Fruit fly (Drosophila melanogaster): ENCODE data around the gene Nuf2.

The Nuf2 gene

dm6 chr2L:7090922-7091321 is 25.3 kb upstream of the Nuf2 start (continued):
- 0 out of 2 replicates have a peak, but pooled peaks have one; percentile 16 for TF ChIP-seq peb (GFP tag; IDR thresholded peaks at IDR 0.05)
- peak; percentile 5 for TF ChIP-seq bcd (GFP tag; optimal IDR thresholded peaks at IDR 0.05)
- peak; percentile 44; the same call in 1 of the 2 replicates for TF ChIP-seq Ptx1 (GFP tag; IDR thresholded peaks at IDR 0.05)
- TF ChIP-seq CG33213 (GFP tag; optimal IDR thresholded peaks at IDR 0.05): no peak
- peak; percentile 20 for TF ChIP-seq CG18262 (tag; optimal IDR thresholded peaks at IDR 0.05)
- no peak for TF ChIP-seq Poxn (GFP tag; IDR thresholded peaks at IDR 0.05)
- TF ChIP-seq CG6654 (GFP tag; optimal IDR thresholded peaks at IDR 0.05): no peak
- peak; percentile 49; the same call in 1 of the 2 replicates for TF ChIP-seq ranshi (GFP tag; IDR thresholded peaks at IDR 0.05)
- no peak for TF ChIP-seq CG12744 (GFP tag; optimal IDR thresholded peaks at IDR 0.05)
- TF ChIP-seq tx (GFP tag; optimal IDR thresholded peaks at IDR 0.05): no peak
- no peak for TF ChIP-seq CG7786 (GFP tag; optimal IDR thresholded peaks at IDR 0.05)
- TF ChIP-seq BEAF-32 (GFP tag; optimal IDR thresholded peaks at IDR 0.05): no peak
- peak; percentile 33; the same call in 1 of the 2 replicates for TF ChIP-seq ara (GFP tag; IDR thresholded peaks at IDR 0.05)
- TF ChIP-seq Bdp1 (GFP tag; optimal IDR thresholded peaks at IDR 0.05): no peak
- no peak for TF ChIP-seq ab (GFP tag; optimal IDR thresholded peaks at IDR 0.05)
- peak; percentile 44 for TF ChIP-seq CG7839 (tag; optimal IDR thresholded peaks at IDR 0.05)
- no peak for TF ChIP-seq CG6854 (GFP tag; optimal IDR thresholded peaks at IDR 0.05)
- TF ChIP-seq unpg (GFP tag; optimal IDR thresholded peaks at IDR 0.05): peak; percentile 47
- TF ChIP-seq CG4424 (GFP tag; optimal IDR thresholded peaks at IDR 0.05): no peak
- TF ChIP-seq Six4 (GFP tag; optimal IDR thresholded peaks at IDR 0.05): no peak
- TF ChIP-seq CG11696 (GFP tag; IDR thresholded peaks at IDR 0.05): peak; percentile 69
- TF ChIP-seq lov (optimal IDR thresholded peaks at IDR 0.05): no peak
- no peak for TF ChIP-seq lov (GFP tag; IDR thresholded peaks at IDR 0.05)
- no peak for TF ChIP-seq ap (GFP tag; IDR thresholded peaks at IDR 0.05)
- no peak for TF ChIP-seq stc (GFP tag; IDR thresholded peaks at IDR 0.05)
- no peak for TF ChIP-seq Mrtf (GFP tag; IDR thresholded peaks at IDR 0.05)
- no peak for TF ChIP-seq CG2120 (GFP tag; optimal IDR thresholded peaks at IDR 0.05)
- TF ChIP-seq cwo (GFP tag; optimal IDR thresholded peaks at IDR 0.05): no peak
- no peak for TF ChIP-seq Ets65A (GFP tag)
- no peak for TF ChIP-seq pros (GFP tag; optimal IDR thresholded peaks at IDR 0.05)
- TF ChIP-seq otp (GFP tag; IDR thresholded peaks at IDR 0.05): 0 out of 3 replicates have a peak, but pooled peaks have one; percentile 28
- no peak for TF ChIP-seq fd102C (GFP tag; optimal IDR thresholded peaks at IDR 0.05)
- no peak for TF ChIP-seq NFAT (GFP tag; IDR thresholded peaks at IDR 0.05)
- no peak for TF ChIP-seq Dref (GFP tag; IDR thresholded peaks at IDR 0.05)
- TF ChIP-seq caup (GFP tag; optimal IDR thresholded peaks at IDR 0.05; ENCODE audit: severe bottlenecking): no peak
- TF ChIP-seq CG18011 (GFP tag; optimal IDR thresholded peaks at IDR 0.05): no peak
- no peak for TF ChIP-seq sqz (GFP tag; optimal IDR thresholded peaks at IDR 0.05)
- TF ChIP-seq Nf-YA (GFP tag; IDR thresholded peaks at IDR 0.05): no peak
- TF ChIP-seq CG7928 (GFP tag; optimal IDR thresholded peaks at IDR 0.05): no peak
- peak; percentile 12 for TF ChIP-seq CG8359 (GFP tag; optimal IDR thresholded peaks at IDR 0.05; ENCODE audit: borderline replicate concordance)
- TF ChIP-seq eve (GFP tag; optimal IDR thresholded peaks at IDR 0.05): no peak
- TF ChIP-seq Oaz (GFP tag; IDR thresholded peaks at IDR 0.05): no peak
- TF ChIP-seq Aef1 (GFP tag; IDR thresholded peaks at IDR 0.05): peak; percentile 25; the same call in 1 of the 3 replicates
- TF ChIP-seq CG15479 (GFP tag; optimal IDR thresholded peaks at IDR 0.05): no peak
- TF ChIP-seq Dip2 (GFP tag; IDR thresholded peaks at IDR 0.05): no peak
- TF ChIP-seq Xrp1 (GFP tag; IDR thresholded peaks at IDR 0.05): peak; percentile 47
- TF ChIP-seq Elba2 (GFP tag; optimal IDR thresholded peaks at IDR 0.05): no peak
- no peak for TF ChIP-seq CG31365 (tag; optimal IDR thresholded peaks at IDR 0.05)
- TF ChIP-seq Bteb2 (GFP tag; optimal IDR thresholded peaks at IDR 0.05): no peak
- TF ChIP-seq CG14667 (GFP tag; IDR thresholded peaks at IDR 0.05): no peak
- TF ChIP-seq dan (GFP tag; IDR thresholded peaks at IDR 0.05): no peak
- TF ChIP-seq CG1832 (GFP tag; optimal IDR thresholded peaks at IDR 0.05): no peak
- TF ChIP-seq HmgZ (tag; optimal IDR thresholded peaks at IDR 0.05): no peak

Measured in whole organism, embryonic.